Fruit fly (Drosophila melanogaster): ENCODE measurements around the gene CG33509.
A peak's percentile ranks its signal among the peaks of the same experiment; 100 is the strongest.

Gene CG33509

DNA sequence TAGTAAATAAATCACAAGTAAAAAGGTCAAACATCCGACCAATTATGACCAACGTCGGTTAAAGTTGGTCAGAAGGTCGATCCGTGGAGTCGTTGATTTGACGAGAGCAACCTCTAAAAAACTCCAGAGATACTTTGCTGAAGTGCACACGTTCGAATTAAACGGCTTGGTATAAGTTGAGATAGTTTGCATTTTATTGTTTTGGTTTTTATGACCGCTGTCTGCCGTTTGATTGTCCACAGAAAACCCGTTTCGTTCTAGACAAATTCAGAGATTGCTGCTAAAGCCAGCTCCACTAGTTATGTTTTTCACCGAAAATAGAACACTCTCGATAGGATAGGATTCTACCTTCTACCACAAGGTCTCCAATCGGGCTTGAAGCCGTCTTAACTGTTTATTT lies 12.5 kb downstream of the CG33509 start:
- TF ChIP-seq Abd-B (GFP tag; optimal IDR thresholded peaks at IDR 0.05) (no peak), fru (GFP tag; optimal IDR thresholded peaks at IDR 0.05) (no peak), Rel (GFP tag; optimal IDR thresholded peaks at IDR 0.05) (no peak), Rel (tag; optimal IDR thresholded peaks at IDR 0.05) (no peak), br (GFP tag; optimal IDR thresholded peaks at IDR 0.05) (no peak), jim (GFP tag; optimal IDR thresholded peaks at IDR 0.05) (no peak), dmrt93B (GFP tag; optimal IDR thresholded peaks at IDR 0.05) (no peak), CrebA (GFP tag; optimal IDR thresholded peaks at IDR 0.05; ENCODE audit: borderline replicate concordance) (no peak), CG32264 (GFP tag; optimal IDR thresholded peaks at IDR 0.05) (no peak), foxo (GFP tag; optimal IDR thresholded peaks at IDR 0.05) (no peak), Hr83 (GFP tag; optimal IDR thresholded peaks at IDR 0.05; ENCODE audit: poor library complexity, severe bottlenecking) (no peak), dsf (GFP tag; optimal IDR thresholded peaks at IDR 0.05; ENCODE audit: borderline replicate concordance) (no peak), Vsx2 (GFP tag; optimal IDR thresholded peaks at IDR 0.05; ENCODE audit: partially characterized antibody) (no peak), GATAd (GFP tag; optimal IDR thresholded peaks at IDR 0.05) (no peak), sage (GFP tag; optimal IDR thresholded peaks at IDR 0.05) (no peak)

DNA sequence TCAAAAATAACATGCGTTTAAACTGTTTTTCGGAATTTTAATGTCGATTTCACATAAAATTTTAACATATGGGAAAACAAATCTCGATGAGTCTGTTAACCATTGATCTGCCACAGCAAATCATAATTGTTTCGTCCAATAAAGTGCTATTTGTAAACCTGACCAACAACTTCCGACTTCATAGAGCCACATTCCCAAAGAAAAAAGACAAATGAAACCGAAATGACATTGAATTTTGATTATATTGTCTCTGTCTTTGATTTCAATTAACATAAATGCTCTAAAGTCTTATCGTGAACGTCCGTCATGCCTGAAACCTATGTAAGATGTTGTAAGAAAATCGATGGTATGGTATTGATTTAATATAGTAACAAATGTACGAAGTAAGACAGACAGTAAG lies 13.0 kb downstream of the CG33509 start:
- no peak for TF ChIP-seq Rel (GFP tag; optimal IDR thresholded peaks at IDR 0.05)
- TF ChIP-seq Rel (tag; optimal IDR thresholded peaks at IDR 0.05): no peak
- TF ChIP-seq foxo (GFP tag; optimal IDR thresholded peaks at IDR 0.05): no peak
- no peak for TF ChIP-seq Sp1 (GFP tag; optimal IDR thresholded peaks at IDR 0.05)
- no peak for TF ChIP-seq psq (GFP tag; optimal IDR thresholded peaks at IDR 0.05)

DNA sequence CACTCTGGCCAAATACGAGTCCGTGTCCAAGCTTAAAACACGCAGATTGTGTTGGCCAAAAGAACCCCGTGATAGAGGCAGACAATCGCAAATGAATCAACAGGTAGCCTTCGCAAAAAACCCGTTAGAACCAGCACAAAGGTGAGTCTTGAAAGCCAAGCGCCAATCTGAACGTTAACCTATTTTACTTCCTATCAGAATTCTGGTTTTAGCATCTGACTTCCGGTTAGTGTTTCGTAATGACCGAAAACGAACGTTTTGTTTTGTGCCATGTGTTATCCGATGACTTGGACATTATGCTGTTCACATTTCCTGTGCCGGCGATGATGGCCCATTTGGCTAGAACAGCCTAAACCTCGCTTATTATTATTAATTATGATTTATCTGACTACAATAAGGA lies 13.9 kb downstream of the CG33509 start:
- no peak for TF ChIP-seq br (GFP tag; optimal IDR thresholded peaks at IDR 0.05)
- TF ChIP-seq tai (GFP tag; optimal IDR thresholded peaks at IDR 0.05): no peak
- no peak for TF ChIP-seq GATAd (GFP tag; optimal IDR thresholded peaks at IDR 0.05)
- no peak for TF ChIP-seq h (GFP tag; optimal IDR thresholded peaks at IDR 0.05)

DNA sequence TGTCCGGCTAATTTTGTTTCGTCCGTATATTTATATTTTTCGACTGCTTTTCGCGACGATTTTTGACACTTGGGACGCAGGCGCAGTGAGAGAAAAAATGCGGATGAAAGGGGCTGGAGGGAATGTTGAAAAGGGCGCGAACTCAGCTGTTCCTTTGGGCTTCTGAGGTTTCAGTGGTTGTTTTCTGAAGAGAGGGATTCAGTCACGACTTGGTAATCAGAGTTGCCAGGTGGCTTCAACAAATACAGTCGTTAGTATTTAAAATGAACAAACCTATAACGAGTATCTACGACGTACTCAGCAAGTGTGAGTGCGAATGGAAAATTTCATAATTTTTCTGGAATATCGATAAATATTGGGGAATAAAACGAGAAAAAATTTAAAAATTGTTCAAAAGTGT lies 14.9 kb downstream of the CG33509 start, which contains the start of gene CG9265:
TSS of gene CG9265 (minus strand) at position 68 of the 400 bp plus-strand sequence.
- TF ChIP-seq woc (GFP tag; optimal IDR thresholded peaks at IDR 0.05) (peak; percentile 9), Mio (GFP tag; optimal IDR thresholded peaks at IDR 0.05) (no peak), Hr83 (GFP tag; optimal IDR thresholded peaks at IDR 0.05; ENCODE audit: poor library complexity, severe bottlenecking) (peak; percentile 23), HLH106 (tag; optimal IDR thresholded peaks at IDR 0.05) (no peak), rgr (GFP tag; optimal IDR thresholded peaks at IDR 0.05) (peak; percentile 18), Myc (optimal IDR thresholded peaks at IDR 0.05) (no peak), h (GFP tag; optimal IDR thresholded peaks at IDR 0.05) (no peak), Sp1 (GFP tag; optimal IDR thresholded peaks at IDR 0.05) (no peak)

DNA sequence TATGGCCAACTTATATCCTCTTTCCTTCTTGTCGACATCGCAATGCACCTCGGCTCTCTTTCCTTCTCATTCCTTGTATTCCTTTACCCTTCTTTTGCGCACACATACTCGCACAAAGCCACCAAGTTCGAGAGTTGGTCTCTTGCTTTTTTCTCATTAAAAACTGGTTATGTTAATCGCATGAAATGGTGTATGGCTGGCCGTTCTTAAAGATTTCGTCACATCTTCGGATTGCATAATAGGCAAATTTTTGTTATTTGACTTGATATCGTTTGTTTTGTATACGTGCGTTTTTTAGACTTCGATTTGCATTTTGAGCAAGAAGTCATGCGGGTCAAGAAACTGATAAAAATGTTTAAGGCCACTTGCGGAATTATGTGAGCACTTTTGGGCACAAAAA lies 15.5 kb downstream of the CG33509 start:
- TF ChIP-seq Vsx2 (GFP tag; optimal IDR thresholded peaks at IDR 0.05; ENCODE audit: partially characterized antibody) (peak; percentile 7), jim (GFP tag; optimal IDR thresholded peaks at IDR 0.05) (no peak), Hnf4 (GFP tag; optimal IDR thresholded peaks at IDR 0.05) (no peak), Sp1 (GFP tag; optimal IDR thresholded peaks at IDR 0.05) (no peak), N (GFP tag; optimal IDR thresholded peaks at IDR 0.05) (no peak), CrebA (GFP tag; optimal IDR thresholded peaks at IDR 0.05; ENCODE audit: borderline replicate concordance) (no peak), Hr78 (GFP tag; optimal IDR thresholded peaks at IDR 0.05) (no peak), dmrt93B (GFP tag; optimal IDR thresholded peaks at IDR 0.05) (no peak)

DNA sequence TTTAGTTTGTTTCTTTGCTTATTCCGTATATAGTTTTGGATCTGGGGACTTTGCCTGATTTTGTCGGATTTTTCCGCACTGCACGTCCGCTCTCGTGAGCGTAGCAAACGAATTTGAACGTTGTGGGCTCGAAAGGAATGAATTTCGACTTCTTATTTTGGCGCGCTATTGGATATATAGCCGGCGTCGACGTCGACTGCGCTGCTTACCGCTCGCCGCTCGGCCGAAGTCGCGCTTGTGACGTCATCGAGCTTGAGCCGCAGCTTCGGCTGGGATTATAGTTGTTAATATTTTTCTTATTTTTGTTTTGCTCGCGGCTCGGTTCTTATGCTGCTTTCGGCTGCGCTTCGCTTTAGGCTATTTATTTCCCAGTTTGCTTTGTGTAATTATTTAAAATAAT lies 16.5 kb downstream of the CG33509 start:
- no peak for TF ChIP-seq CG9705 (GFP tag; optimal IDR thresholded peaks at IDR 0.05)

DNA sequence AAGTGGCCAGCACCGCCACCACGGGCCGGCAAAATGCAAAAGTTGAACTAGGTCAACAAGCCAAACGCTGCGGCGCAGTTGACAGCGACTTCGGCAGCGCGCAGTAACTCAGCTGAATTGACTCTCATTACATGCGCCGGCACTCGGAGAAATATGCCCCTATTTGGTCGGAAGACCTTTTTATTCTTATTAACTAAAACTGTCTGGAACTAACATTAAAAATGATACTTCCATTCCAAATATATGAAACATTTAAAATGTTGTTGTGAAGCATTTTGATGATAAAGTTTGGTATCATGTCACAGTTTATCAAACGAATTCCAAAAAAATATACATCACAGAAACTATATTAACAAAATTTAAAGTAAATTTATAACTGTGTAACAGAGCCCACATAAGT lies 19.2 kb downstream of the CG33509 start:
- TF ChIP-seq CG32264 (GFP tag; optimal IDR thresholded peaks at IDR 0.05) (no peak), h (GFP tag; optimal IDR thresholded peaks at IDR 0.05) (no peak), woc (GFP tag; optimal IDR thresholded peaks at IDR 0.05) (no peak), GATAd (GFP tag; optimal IDR thresholded peaks at IDR 0.05) (no peak), jim (GFP tag; optimal IDR thresholded peaks at IDR 0.05) (no peak), fru (GFP tag; optimal IDR thresholded peaks at IDR 0.05) (no peak), Jra (GFP tag; optimal IDR thresholded peaks at IDR 0.05) (no peak), Sp1 (GFP tag; optimal IDR thresholded peaks at IDR 0.05) (no peak), N (GFP tag; optimal IDR thresholded peaks at IDR 0.05) (no peak), foxo (GFP tag; optimal IDR thresholded peaks at IDR 0.05) (no peak), Abd-B (GFP tag; optimal IDR thresholded peaks at IDR 0.05) (no peak)

Measured in whole organism, wandering third instar larva.